Fruit fly (Drosophila melanogaster): ENCODE data around the gene Kap-alpha3.

The Kap-alpha3 gene

DNA sequence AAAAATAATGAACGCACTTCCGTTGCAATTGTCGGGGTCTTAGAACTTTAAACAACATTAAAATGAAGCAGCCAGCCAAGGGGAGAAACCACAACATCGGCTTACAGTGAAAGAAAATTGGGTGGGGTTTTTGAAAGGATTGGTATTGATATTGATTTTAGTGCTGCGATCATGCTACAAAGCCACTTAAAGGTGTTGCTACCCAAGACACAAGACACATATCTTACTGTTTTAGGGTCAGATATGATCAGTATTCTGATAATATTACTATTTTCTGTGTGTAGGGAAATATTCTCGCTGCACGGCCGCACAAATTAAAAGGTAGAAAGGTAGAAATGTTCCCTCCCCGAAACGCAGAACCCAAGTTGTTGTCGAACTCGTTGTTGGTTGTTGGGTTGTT is 27.6 kb upstream of the Kap-alpha3 start (continued):
- TF ChIP-seq CG14710 (tag; optimal IDR thresholded peaks at IDR 0.05) (peak; percentile 67), cato (GFP tag; optimal IDR thresholded peaks at IDR 0.05; ENCODE audit: borderline replicate concordance) (no peak), zf30C (GFP tag; optimal IDR thresholded peaks at IDR 0.05) (peak; percentile 77), tio (GFP tag; optimal IDR thresholded peaks at IDR 0.05) (peak; percentile 43), crol (GFP tag; IDR thresholded peaks at IDR 0.05) (peak; percentile 29; the same call in 1 of the 2 replicates), sr (GFP tag; IDR thresholded peaks at IDR 0.05) (no peak), Nf-YB (GFP tag; optimal IDR thresholded peaks at IDR 0.05) (no peak), Hr51 (GFP tag; optimal IDR thresholded peaks at IDR 0.05) (no peak), Drgx (GFP tag; IDR thresholded peaks at IDR 0.05) (peak; percentile 46; the same call in 1 of the 2 replicates), hb (GFP tag; IDR thresholded peaks at IDR 0.05; ENCODE audit: partially characterized antibody) (no peak), Mes4 (GFP tag; optimal IDR thresholded peaks at IDR 0.05) (no peak), org-1 (GFP tag; optimal IDR thresholded peaks at IDR 0.05) (no peak), H15 (GFP tag; IDR thresholded peaks at IDR 0.05) (0 out of 3 replicates have a peak, but pooled peaks have one; percentile 36), CG16813 (GFP tag; IDR thresholded peaks at IDR 0.05; ENCODE audit: partially characterized antibody) (no peak), CG10462 (GFP tag; optimal IDR thresholded peaks at IDR 0.05) (no peak), twi (tag; optimal IDR thresholded peaks at IDR 0.05) (no peak), crp (GFP tag; optimal IDR thresholded peaks at IDR 0.05) (no peak), E2f2 (GFP tag; IDR thresholded peaks at IDR 0.05) (no peak), Mrtf (GFP tag; IDR thresholded peaks at IDR 0.05) (no peak), Usf (GFP tag; optimal IDR thresholded peaks at IDR 0.05) (peak; percentile 23), pzg (GFP tag; optimal IDR thresholded peaks at IDR 0.05) (no peak), CG3995 (GFP tag; optimal IDR thresholded peaks at IDR 0.05) (no peak), CG7928 (GFP tag; optimal IDR thresholded peaks at IDR 0.05) (no peak), CG13296 (GFP tag; optimal IDR thresholded peaks at IDR 0.05) (no peak), CG10979 (tag; optimal IDR thresholded peaks at IDR 0.05) (peak; percentile 79), dm (GFP tag; optimal IDR thresholded peaks at IDR 0.05) (no peak), en (GFP tag; optimal IDR thresholded peaks at IDR 0.05) (no peak), Side (GFP tag; optimal IDR thresholded peaks at IDR 0.05) (peak; percentile 54), mld (GFP tag; IDR thresholded peaks at IDR 0.05; ENCODE audit: partially characterized antibody) (no peak), Fer2 (tag; optimal IDR thresholded peaks at IDR 0.05) (no peak), Oli (tag; optimal IDR thresholded peaks at IDR 0.05) (peak; percentile 4), CG1602 (GFP tag; optimal IDR thresholded peaks at IDR 0.05) (no peak), CG15514 (GFP tag; optimal IDR thresholded peaks at IDR 0.05) (no peak), CG2129 (GFP tag; IDR thresholded peaks at IDR 0.05; ENCODE audit: partially characterized antibody) (no peak), CG7357 (GFP tag; IDR thresholded peaks at IDR 0.05) (peak; percentile 20; the same call in 1 of the 3 replicates), Lpt (GFP tag; optimal IDR thresholded peaks at IDR 0.05) (no peak), lmd (GFP tag; IDR thresholded peaks at IDR 0.05) (no peak), YL-1 (GFP tag; optimal IDR thresholded peaks at IDR 0.05) (no peak), wdn (GFP tag; IDR thresholded peaks at IDR 0.05) (no peak), fd96Cb (tag; optimal IDR thresholded peaks at IDR 0.05) (peak; percentile 60), CG31365 (tag; optimal IDR thresholded peaks at IDR 0.05) (no peak), CG6854 (GFP tag; optimal IDR thresholded peaks at IDR 0.05) (no peak), CG10565 (GFP tag; optimal IDR thresholded peaks at IDR 0.05) (no peak), Sry-δ (GFP tag; optimal IDR thresholded peaks at IDR 0.05) (no peak), CG2712 (tag; optimal IDR thresholded peaks at IDR 0.05) (peak; percentile 81), Tbp (GFP tag; optimal IDR thresholded peaks at IDR 0.05) (no peak), CG31388 (GFP tag; optimal IDR thresholded peaks at IDR 0.05) (no peak), CG4404 (GFP tag; IDR thresholded peaks at IDR 0.05) (peak; percentile 35; the same call in 1 of the 2 replicates), gcm2 (GFP tag; optimal IDR thresholded peaks at IDR 0.05) (no peak), CG7745 (tag; optimal IDR thresholded peaks at IDR 0.05) (no peak), HmgZ (tag; optimal IDR thresholded peaks at IDR 0.05) (no peak)

All from whole organism, embryonic.